Fruit fly (Drosophila melanogaster) whole organism, embryonic: ENCODE measurements around the gene sima.

Source experiments
- Ada2b ChIP-seq: fragments of 200-800 bp; sonication (Bioruptor generic); IDR thresholded peaks from 2 replicates; pipeline ENCODE4 v1.3.6; 2022; ENCODE audit warnings: missing biosample characterization, missing genetic modification characterization
- Atf3 ChIP-seq: fragments of 200-800 bp; sonication (Bioruptor generic); optimal IDR thresholded peaks from 3 replicates; lab custom pipeline; 2016; ENCODE audit warnings: missing biosample characterization, missing genetic modification characterization
- Bteb2 ChIP-seq: fragments of 200-800 bp; sonication (Bioruptor generic); optimal IDR thresholded peaks from 2 replicates; lab custom pipeline; 2016; ENCODE audit warnings: missing biosample characterization, missing genetic modification characterization
- CG11247 ChIP-seq: fragments of 200-800 bp; sonication (Bioruptor generic); IDR thresholded peaks from 2 replicates; pipeline ENCODE4 v1.3.6; 2022; ENCODE audit warnings: missing biosample characterization, missing genetic modification characterization
- CG12155 ChIP-seq: fragments of 200-800 bp; sonication (Bioruptor generic); optimal IDR thresholded peaks from 3 replicates; lab custom pipeline; 2016; ENCODE audit warnings: missing biosample characterization, missing genetic modification characterization
- CG12391 ChIP-seq: fragments of 200-800 bp; sonication (Bioruptor generic); optimal IDR thresholded peaks from 3 replicates; lab custom pipeline; 2018; ENCODE audit warnings: missing biosample characterization, mild to moderate bottlenecking, missing genetic modification characterization, moderate library complexity
- CG12942 ChIP-seq: fragments of 200-800 bp; sonication (Bioruptor generic); optimal IDR thresholded peaks from 3 replicates; lab custom pipeline; 2016; ENCODE audit warnings: missing biosample characterization, missing genetic modification characterization
- CG13624 ChIP-seq: fragments of 200-800 bp; sonication (Bioruptor generic); optimal IDR thresholded peaks from 2 replicates; lab custom pipeline; 2016; ENCODE audit warnings: missing biosample characterization, missing genetic modification characterization
- CG14050 ChIP-seq: fragments of 200-800 bp; sonication (Bioruptor generic); IDR thresholded peaks from 3 replicates; pipeline ENCODE4 v1.3.6; 2022; ENCODE audit warnings: missing biosample characterization, missing genetic modification characterization
- CG15514 ChIP-seq: fragments of 200-800 bp; sonication (Bioruptor generic); optimal IDR thresholded peaks from 3 replicates; lab custom pipeline; 2017; ENCODE audit warnings: missing biosample characterization, missing genetic modification characterization, mild to moderate bottlenecking, moderate library complexity, missing genetic modification reagents
- CG1602 ChIP-seq: fragments of 200-800 bp; sonication (Bioruptor generic); optimal IDR thresholded peaks from 3 replicates; lab custom pipeline; 2016; ENCODE audit warnings: missing biosample characterization, missing genetic modification characterization
- CG16863 ChIP-seq: fragments of 200-800 bp; sonication (Bioruptor generic); optimal IDR thresholded peaks from 3 replicates; lab custom pipeline; 2016; ENCODE audit warnings: missing biosample characterization, missing genetic modification characterization
- CG2678 ChIP-seq: fragments of 200-800 bp; sonication (Bioruptor generic); optimal IDR thresholded peaks from 3 replicates; lab custom pipeline; 2019; ENCODE audit warnings: missing biosample characterization, mild to moderate bottlenecking, missing genetic modification characterization, moderate library complexity
- CG33213 ChIP-seq: fragments of 200-800 bp; sonication (Bioruptor generic); optimal IDR thresholded peaks from 3 replicates; lab custom pipeline; 2016; ENCODE audit warnings: missing biosample characterization, missing genetic modification characterization
- CG34376 ChIP-seq: fragments of 200-800 bp; sonication (Bioruptor generic); optimal IDR thresholded peaks from 2 replicates; lab custom pipeline; 2018; ENCODE audit warnings: missing biosample characterization, mild to moderate bottlenecking, missing genetic modification characterization
- CG4328 ChIP-seq: fragments of 200-800 bp; sonication (Bioruptor generic); optimal IDR thresholded peaks from 3 replicates; lab custom pipeline; 2017; ENCODE audit warnings: missing biosample characterization, missing genetic modification reagents, missing genetic modification characterization
- CG6175 ChIP-seq: fragments of 200-800 bp; sonication (Bioruptor generic); IDR thresholded peaks from 3 replicates; pipeline ENCODE4 v1.3.6; 2022; ENCODE audit warnings: missing biosample characterization, missing genetic modification characterization
- CG7357 ChIP-seq: fragments of 200-800 bp; sonication (Bioruptor generic); IDR thresholded peaks from 3 replicates; pipeline ENCODE4 v1.3.6; 2022; ENCODE audit warnings: missing biosample characterization, missing genetic modification characterization
- CG8478 ChIP-seq: fragments of >200 bp; optimal IDR thresholded peaks from 2 replicates; lab custom pipeline; 2018
- CG9797 ChIP-seq: fragments of 200-800 bp; sonication (Bioruptor generic); optimal IDR thresholded peaks from 3 replicates; lab custom pipeline; 2018; ENCODE audit warnings: missing biosample characterization, mild to moderate bottlenecking, missing genetic modification characterization
- Chrac-16 ChIP-seq: fragments of 200-800 bp; sonication (Bioruptor generic); optimal IDR thresholded peaks from 3 replicates; lab custom pipeline; 2016; ENCODE audit warnings: missing biosample characterization, missing genetic modification characterization
- CkIIα-i1 ChIP-seq: fragments of 200-800 bp; sonication (Bioruptor generic); IDR thresholded peaks from 2 replicates; pipeline ENCODE4 v1.3.6; 2022; ENCODE audit warnings: missing biosample characterization, missing genetic modification characterization
- CoRest ChIP-seq: fragments of 200-800 bp; sonication (Bioruptor generic); optimal IDR thresholded peaks from 3 replicates; lab custom pipeline; 2018; ENCODE audit warnings: missing biosample characterization, mild to moderate bottlenecking, missing genetic modification characterization, moderate library complexity
- ERR ChIP-seq: fragments of 200-800 bp; sonication (Bioruptor generic); optimal IDR thresholded peaks from 2 replicates; lab custom pipeline; 2016; ENCODE audit warnings: missing biosample characterization, missing genetic modification characterization
- Elba2 ChIP-seq: fragments of 200-800 bp; sonication (Bioruptor generic); optimal IDR thresholded peaks from 3 replicates; lab custom pipeline; 2016; ENCODE audit warnings: missing biosample characterization, missing genetic modification characterization
- HHEX ChIP-seq: fragments of 200-800 bp; sonication (Bioruptor generic); optimal IDR thresholded peaks from 3 replicates; lab custom pipeline; 2017; ENCODE audit warnings: missing biosample characterization, mild to moderate bottlenecking, missing genetic modification characterization, missing genetic modification reagents
- Hmr ChIP-seq: fragments of 200-800 bp; sonication (Bioruptor generic); optimal IDR thresholded peaks from 3 replicates; lab custom pipeline; 2017; ENCODE audit warnings: mild to moderate bottlenecking, missing biosample characterization, missing genetic modification reagents, missing genetic modification characterization
- MBD-R2 ChIP-seq: fragments of 200-800 bp; sonication (Bioruptor generic); IDR thresholded peaks from 2 replicates; pipeline ENCODE4 v1.3.6; 2022; ENCODE audit warnings: missing biosample characterization, missing genetic modification characterization
- YL-1 ChIP-seq: fragments of 200-800 bp; sonication (Bioruptor generic); optimal IDR thresholded peaks from 3 replicates; lab custom pipeline; 2017; ENCODE audit warnings: missing biosample characterization, mild to moderate bottlenecking, missing genetic modification characterization
- ara ChIP-seq: fragments of 200-800 bp; sonication (Bioruptor generic); IDR thresholded peaks from 2 replicates; pipeline ENCODE4 v1.3.6; 2022; ENCODE audit warnings: missing biosample characterization, missing genetic modification characterization
- az2 ChIP-seq: fragments of 200-800 bp; sonication (Bioruptor generic); optimal IDR thresholded peaks from 3 replicates; lab custom pipeline; 2016; ENCODE audit warnings: missing biosample characterization, missing genetic modification characterization
- caup ChIP-seq: fragments of 200-800 bp; sonication (Bioruptor generic); optimal IDR thresholded peaks from 3 replicates; lab custom pipeline; 2017; ENCODE audit warnings: missing biosample characterization, mild to moderate bottlenecking, missing genetic modification characterization, moderate library complexity; ENCODE audit not compliant: severe bottlenecking
- cwo ChIP-seq: fragments of 200-800 bp; sonication (Bioruptor generic); optimal IDR thresholded peaks from 3 replicates; lab custom pipeline; 2017; ENCODE audit warnings: missing biosample characterization, missing genetic modification characterization, mild to moderate bottlenecking, moderate library complexity, missing genetic modification reagents
- da ChIP-seq: fragments of 200-800 bp; sonication (Bioruptor generic); optimal IDR thresholded peaks from 2 replicates; lab custom pipeline; 2016; ENCODE audit warnings: missing biosample characterization, missing genetic modification characterization
- dimm ChIP-seq: fragments of 200-800 bp; sonication (Bioruptor generic); IDR thresholded peaks from 2 replicates; pipeline ENCODE4 v1.3.6; 2022; ENCODE audit warnings: missing biosample characterization, missing genetic modification characterization
- exex ChIP-seq: fragments of 200-800 bp; sonication (Bioruptor generic); optimal IDR thresholded peaks from 4 replicates; lab custom pipeline; 2018; ENCODE audit warnings: missing biosample characterization, mild to moderate bottlenecking, missing genetic modification characterization, moderate library complexity
- fd102C ChIP-seq: fragments of 200-800 bp; sonication (Bioruptor generic); optimal IDR thresholded peaks from 2 replicates; lab custom pipeline; 2018; ENCODE audit warnings: missing biosample characterization, mild to moderate bottlenecking, missing genetic modification characterization, moderate library complexity
- fd64A ChIP-seq: fragments of 200-800 bp; sonication (Bioruptor generic); optimal IDR thresholded peaks from 3 replicates; lab custom pipeline; 2018; ENCODE audit warnings: missing biosample characterization, mild to moderate bottlenecking, missing genetic modification characterization
- fd96Cb ChIP-seq: fragments of 200-800 bp; sonication (Bioruptor generic); optimal IDR thresholded peaks from 2 replicates; lab custom pipeline; 2018; ENCODE audit warnings: missing biosample characterization, mild to moderate bottlenecking, missing genetic modification characterization, moderate library complexity
- hb ChIP-seq: fragments of 200-800 bp; sonication (Bioruptor generic); IDR thresholded peaks from 3 replicates; pipeline ENCODE4 v1.3.6; 2022; ENCODE audit warnings: missing biosample characterization, missing genetic modification characterization; ENCODE audit not compliant: partially characterized antibody
- kah ChIP-seq: fragments of 200-800 bp; sonication (Bioruptor generic); optimal IDR thresholded peaks from 2 replicates; lab custom pipeline; 2018; ENCODE audit warnings: missing biosample characterization, mild to moderate bottlenecking, missing genetic modification characterization
- kay ChIP-seq: fragments of 200-800 bp; sonication (Bioruptor generic); optimal IDR thresholded peaks from 2 replicates; lab custom pipeline; 2016; ENCODE audit warnings: missing biosample characterization, missing genetic modification characterization
- klu ChIP-seq: fragments of 200-800 bp; sonication (Bioruptor generic); IDR thresholded peaks from 2 replicates; pipeline ENCODE4 v1.3.6; 2022; ENCODE audit warnings: missing biosample characterization, missing genetic modification characterization
- lmd ChIP-seq: fragments of 200-800 bp; sonication (Bioruptor generic); IDR thresholded peaks from 2 replicates; pipeline ENCODE4 v1.3.6; 2022; ENCODE audit warnings: missing biosample characterization, missing genetic modification characterization
- luna ChIP-seq: fragments of 200-800 bp; sonication (Bioruptor generic); optimal IDR thresholded peaks from 2 replicates; lab custom pipeline; 2016; ENCODE audit warnings: missing biosample characterization, missing genetic modification characterization
- ranshi ChIP-seq: fragments of 200-800 bp; sonication (Bioruptor generic); IDR thresholded peaks from 2 replicates; pipeline ENCODE4 v1.3.6; 2022; ENCODE audit warnings: missing biosample characterization, missing genetic modification characterization
- seq ChIP-seq: fragments of 200-800 bp; sonication (Bioruptor generic); IDR thresholded peaks from 2 replicates; pipeline ENCODE4 v1.3.6; 2022; ENCODE audit warnings: missing biosample characterization, missing genetic modification characterization
- sug ChIP-seq: fragments of 200-800 bp; optimal IDR thresholded peaks from 2 replicates; lab custom pipeline; 2019; ENCODE audit warnings: missing biosample characterization, mild to moderate bottlenecking, missing genetic modification characterization, moderate library complexity
- wek ChIP-seq: fragments of 200-800 bp; sonication (Bioruptor generic); optimal IDR thresholded peaks from 3 replicates; lab custom pipeline; 2018; ENCODE audit warnings: missing biosample characterization, mild to moderate bottlenecking, missing genetic modification characterization, moderate library complexity
- zf30C ChIP-seq: fragments of 200-800 bp; sonication (Bioruptor generic); optimal IDR thresholded peaks from 3 replicates; lab custom pipeline; 2018; ENCODE audit warnings: missing biosample characterization, mild to moderate bottlenecking, missing genetic modification characterization

The sima gene

dm6 chr3R:30012602-30013489 lies 45.3 kb upstream of the sima start (continued):
- TF ChIP-seq ranshi (GFP tag; lab: Robert Waterston, UW) (peak; percentile 23; the same call in 1 of the 2 replicates), CG33213 (GFP tag; lab: Kevin White, UChicago) (no peak), fd64A (GFP tag; lab: Kevin White, UChicago) (no peak), CG12155 (GFP tag; lab: Kevin White, UChicago) (no peak), Atf3 (GFP tag; lab: Kevin White, UChicago) (no peak), cwo (GFP tag; lab: Kevin White, UChicago) (peak; percentile 95), sug (tag; lab: Kevin White, UChicago) (peak; percentile 25), YL-1 (GFP tag; lab: Kevin White, UChicago) (peak; percentile 17), fd102C (no peak), CG12942 (GFP tag; lab: Kevin White, UChicago) (no peak), ara (no peak), CG4328 (GFP tag; lab: Kevin White, UChicago) (no peak), Bteb2 (no peak), da (no peak), dimm (no peak), CoRest (tag; lab: Kevin White, UChicago) (no peak), kah (no peak), fd96Cb (tag; lab: Kevin White, UChicago) (no peak), Chrac-16 (no peak), CG11247 (GFP tag; lab: Robert Waterston, UW) (0 out of 2 replicates have a peak, but pooled peaks have one; percentile 27), Elba2 (GFP tag; lab: Kevin White, UChicago) (no peak), CG9797 (no peak), CG7357 (GFP tag; lab: Robert Waterston, UW) (no peak), wek (GFP tag; lab: Kevin White, UChicago) (no peak), seq (GFP tag; lab: Robert Waterston, UW) (no peak), Ada2b (GFP tag; lab: Robert Waterston, UW) (0 out of 2 replicates have a peak, but pooled peaks have one; percentile 25), CG34376 (GFP tag; lab: Kevin White, UChicago) (peak; percentile 27), CG13624 (peak; percentile 78), ERR (GFP tag; lab: Kevin White, UChicago) (peak; percentile 32), CG8478 (lab: Kevin White, UChicago) (no peak), klu (no peak), zf30C (GFP tag; lab: Kevin White, UChicago) (no peak), Hmr (peak; percentile 11), CG15514 (GFP tag; lab: Kevin White, UChicago) (peak; percentile 38), CG6175 (GFP tag; lab: Robert Waterston, UW) (no peak), CG16863 (no peak), MBD-R2 (GFP tag; lab: Robert Waterston, UW) (no peak; the same call in 1 of the 2 replicates), CG2678 (tag; lab: Kevin White, UChicago) (peak; percentile 49), CkIIα-i1 (no peak), CG12391 (tag; lab: Kevin White, UChicago) (no peak), CG1602 (GFP tag; lab: Kevin White, UChicago) (no peak), luna (no peak), HHEX (GFP tag; lab: Kevin White, UChicago) (no peak), CG14050 (GFP tag; lab: Robert Waterston, UW) (no peak), hb (GFP tag; lab: Robert Waterston, UW) (no peak), lmd (GFP tag; lab: Robert Waterston, UW) (peak; percentile 42; the same call in 1 of the 2 replicates), kay (no peak), exex (tag; lab: Kevin White, UChicago) (peak; percentile 64), caup (GFP tag; lab: Kevin White, UChicago) (peak; percentile 7), az2 (GFP tag; lab: Kevin White, UChicago) (no peak)
